Worm (Caenorhabditis elegans) whole organism, L3 larva: ENCODE data around the gene M18.6.
A peak's percentile ranks its signal among the peaks of the same experiment; 100 is the strongest.
"Not testable (repeated sequence)": the region's sequence is repeated elsewhere in the genome, so short reads cannot be mapped to it uniquely, and the experiment has no call there.

Experiments
- R02D3.7 ChIP-seq: fragments of 150-350 bp; optimal IDR thresholded peaks from 2 replicates; lab custom pipeline; 2014; ENCODE audit warnings: missing biosample characterization, missing genetic modification characterization
- ZK546.5 ChIP-seq: sonication (generic microtip); optimal IDR thresholded peaks from 2 replicates; lab custom pipeline; 2017; ENCODE audit warnings: missing biosample characterization, missing genetic modification characterization
- aly-2 ChIP-seq: fragments of 150-350 bp; optimal IDR thresholded peaks from 2 replicates; lab custom pipeline; 2014; ENCODE audit warnings: missing biosample characterization, missing genetic modification characterization
- ama-1 ChIP-seq: fragments of 150-350 bp; optimal IDR thresholded peaks from 2 replicates; lab custom pipeline; 2018
- ceh-16 ChIP-seq: sonication (generic microtip); optimal IDR thresholded peaks from 2 replicates; lab custom pipeline; 2017; ENCODE audit warnings: missing biosample characterization, missing genetic modification characterization
- ceh-82 ChIP-seq: fragments of 150-350 bp; optimal IDR thresholded peaks from 2 replicates; lab custom pipeline; 2014; ENCODE audit warnings: missing biosample characterization, missing genetic modification characterization
- daf-12 ChIP-seq: fragments of 150-350 bp; optimal IDR thresholded peaks from 2 replicates; lab custom pipeline; 2014; ENCODE audit warnings: missing biosample characterization, missing genetic modification reagents, missing genetic modification characterization
- egl-27 ChIP-seq: sonication (generic microtip); optimal IDR thresholded peaks from 4 replicates; lab custom pipeline; 2017; ENCODE audit warnings: missing biosample characterization, missing genetic modification reagents, missing genetic modification characterization
- fkh-10 ChIP-seq: sonication (generic microtip); optimal IDR thresholded peaks from 2 replicates; lab custom pipeline; 2017; ENCODE audit warnings: missing biosample characterization, missing genetic modification reagents, missing genetic modification characterization
- fkh-2 ChIP-seq: fragments of 150-350 bp; optimal IDR thresholded peaks from 2 replicates; lab custom pipeline; 2014; ENCODE audit warnings: missing biosample characterization, missing genetic modification reagents, missing genetic modification characterization
- fos-1 ChIP-seq: fragments of 150-350 bp; optimal IDR thresholded peaks from 2 replicates; lab custom pipeline; 2014; ENCODE audit warnings: missing biosample characterization, missing genetic modification characterization
- hmg-11 ChIP-seq: sonication (generic microtip); optimal IDR thresholded peaks from 2 replicates; lab custom pipeline; 2016; ENCODE audit warnings: missing genetic modification characterization, missing compliant biosample characterization
- jun-1 ChIP-seq: fragments of 150-350 bp; optimal IDR thresholded peaks from 2 replicates; lab custom pipeline; 2014; ENCODE audit warnings: missing biosample characterization, missing genetic modification reagents, missing genetic modification characterization
- lin-15B ChIP-seq: fragments of 150-350 bp; optimal IDR thresholded peaks from 2 replicates; lab custom pipeline; 2014; ENCODE audit warnings: missing biosample characterization, missing genetic modification characterization
- mdl-1 ChIP-seq: fragments of 150-350 bp; optimal IDR thresholded peaks from 2 replicates; lab custom pipeline; 2014; ENCODE audit warnings: missing biosample characterization, missing genetic modification characterization
- mml-1 ChIP-seq: fragments of 150-350 bp; sonication (generic microtip); optimal IDR thresholded peaks from 3 replicates; lab custom pipeline; 2014; ENCODE audit warnings: missing biosample characterization, missing genetic modification characterization
- nfya-1 ChIP-seq: sonication (generic microtip); optimal IDR thresholded peaks from 2 replicates; lab custom pipeline; 2017; ENCODE audit warnings: missing genetic modification characterization, mild to moderate bottlenecking, missing compliant biosample characterization, antibody characterized with exemption, moderate library complexity; ENCODE audit not compliant: insufficient read depth
- nhr-11 ChIP-seq: fragments of 150-350 bp; optimal IDR thresholded peaks from 2 replicates; lab custom pipeline; 2014; ENCODE audit warnings: missing biosample characterization, missing genetic modification characterization
- nhr-237 ChIP-seq: fragments of 150-350 bp; optimal IDR thresholded peaks from 2 replicates; lab custom pipeline; 2014; ENCODE audit warnings: missing biosample characterization, missing genetic modification characterization
- nhr-25 ChIP-seq: sonication (generic microtip); optimal IDR thresholded peaks from 2 replicates; lab custom pipeline; 2017; ENCODE audit warnings: missing biosample characterization, missing genetic modification characterization
- nhr-28 ChIP-seq: fragments of 150-350 bp; optimal IDR thresholded peaks from 2 replicates; lab custom pipeline; 2014; ENCODE audit warnings: missing biosample characterization, missing genetic modification characterization
- nhr-43 ChIP-seq: sonication (generic microtip); optimal IDR thresholded peaks from 2 replicates; lab custom pipeline; 2016; ENCODE audit warnings: mild to moderate bottlenecking, missing genetic modification characterization, missing compliant biosample characterization; ENCODE audit not compliant: poor library complexity, severe bottlenecking
- nhr-67 ChIP-seq: fragments of 150-350 bp; optimal IDR thresholded peaks from 2 replicates; lab custom pipeline; 2014; ENCODE audit warnings: missing biosample characterization, missing genetic modification characterization
- nhr-76 ChIP-seq: fragments of 150-350 bp; sonication (generic microtip); optimal IDR thresholded peaks from 5 replicates; lab custom pipeline; 2014; ENCODE audit warnings: missing biosample characterization, missing genetic modification characterization
- nhr-77 ChIP-seq: fragments of 150-350 bp; optimal IDR thresholded peaks from 2 replicates; lab custom pipeline; 2014; ENCODE audit warnings: missing biosample characterization, missing genetic modification characterization
- pha-4 ChIP-seq: fragments of 150-350 bp; optimal IDR thresholded peaks from 2 replicates; lab custom pipeline; 2014; ENCODE audit warnings: missing biosample characterization, missing genetic modification reagents, missing genetic modification characterization
- snpc-4 ChIP-seq: fragments of 150-350 bp; optimal IDR thresholded peaks from 2 replicates; lab custom pipeline; 2014; ENCODE audit warnings: missing biosample characterization, missing genetic modification characterization
- unc-39 ChIP-seq: sonication (generic microtip); optimal IDR thresholded peaks from 4 replicates; lab custom pipeline; 2017; ENCODE audit warnings: missing biosample characterization, missing genetic modification characterization
- unc-62 ChIP-seq: fragments of 150-350 bp; sonication (generic microtip); optimal IDR thresholded peaks from 4 replicates; lab custom pipeline; 2014; ENCODE audit warnings: missing biosample characterization, missing genetic modification reagents, missing genetic modification characterization
- zag-1 ChIP-seq: fragments of 150-350 bp; optimal IDR thresholded peaks from 2 replicates; lab custom pipeline; 2014; ENCODE audit warnings: missing biosample characterization, missing genetic modification characterization
- ztf-11 ChIP-seq: fragments of 150-350 bp; optimal IDR thresholded peaks from 2 replicates; lab custom pipeline; 2014; ENCODE audit warnings: missing biosample characterization, missing genetic modification characterization

The M18.6 gene

ce11 chrIV:12133776-12134175 lies 12.7 kb downstream of the M18.6 start:
- no peak for TF ChIP-seq fkh-10 (GFP tag; lab: Kevin White, UChicago)
- TF ChIP-seq ceh-16 (tag; lab: Kevin White, UChicago): no peak
- TF ChIP-seq mdl-1 (tag; lab: Kevin White, UChicago): no peak
- no peak for TF ChIP-seq ceh-82 (tag; lab: Kevin White, UChicago)
- no peak for TF ChIP-seq ama-1 (lab: Kevin White, UChicago)
- TF ChIP-seq egl-27: no peak
- no peak for TF ChIP-seq nhr-25 (tag; lab: Kevin White, UChicago)
- no peak for TF ChIP-seq zag-1 (tag; lab: Kevin White, UChicago)
- TF ChIP-seq unc-39 (tag; lab: Kevin White, UChicago): no peak
- TF ChIP-seq nhr-237 (tag; lab: Kevin White, UChicago): no peak
- no peak for TF ChIP-seq nhr-77 (tag; lab: Kevin White, UChicago)
- TF ChIP-seq nhr-11: no peak
- TF ChIP-seq hmg-11 (tag; lab: Kevin White, UChicago): no peak
- TF ChIP-seq jun-1: no peak
- no peak for TF ChIP-seq pha-4 (tag; lab: Kevin White, UChicago)

- TF ChIP-seq nhr-67 (tag; lab: Kevin White, UChicago) (no peak), ztf-11 (no peak), nhr-43 (tag; lab: Kevin White, UChicago) (no peak), nhr-237 (tag; lab: Kevin White, UChicago) (no peak), R02D3.7 (tag; lab: Kevin White, UChicago) (no peak), daf-12 (tag; lab: Kevin White, UChicago) (no peak), fkh-2 (tag; lab: Kevin White, UChicago) (no peak)
Measured at ce11 chrIV:12134991-12135390, 13.9 kb downstream of the M18.6 start.

DNA sequence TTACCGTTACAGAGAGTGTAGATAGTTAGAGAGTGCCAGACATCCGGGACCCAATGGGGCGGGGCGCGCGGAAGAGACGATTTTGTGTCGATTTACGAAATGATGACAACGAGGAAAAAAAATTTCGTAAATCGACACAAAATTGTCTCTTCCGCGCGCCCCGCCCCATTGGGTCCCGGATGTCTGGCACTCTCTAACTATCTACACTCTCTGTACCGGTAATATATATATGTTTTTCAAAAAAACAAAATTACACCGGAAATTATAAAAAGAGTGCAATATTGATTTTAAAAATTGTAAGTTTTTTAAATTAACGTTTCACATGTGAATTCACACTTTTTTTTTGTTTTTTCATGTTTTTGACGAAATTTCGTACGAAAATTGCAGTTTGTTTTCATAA lies 17.0 kb downstream of the M18.6 start, which contains the start of gene B0001.4:
TSS of gene B0001.4 (minus strand) at position 101 of the 400 bp plus-strand sequence.
- TF ChIP-seq fos-1; nhr-43 (tag; lab: Kevin White, UChicago); hmg-11 (tag; lab: Kevin White, UChicago): not testable (repeated sequence)

DNA sequence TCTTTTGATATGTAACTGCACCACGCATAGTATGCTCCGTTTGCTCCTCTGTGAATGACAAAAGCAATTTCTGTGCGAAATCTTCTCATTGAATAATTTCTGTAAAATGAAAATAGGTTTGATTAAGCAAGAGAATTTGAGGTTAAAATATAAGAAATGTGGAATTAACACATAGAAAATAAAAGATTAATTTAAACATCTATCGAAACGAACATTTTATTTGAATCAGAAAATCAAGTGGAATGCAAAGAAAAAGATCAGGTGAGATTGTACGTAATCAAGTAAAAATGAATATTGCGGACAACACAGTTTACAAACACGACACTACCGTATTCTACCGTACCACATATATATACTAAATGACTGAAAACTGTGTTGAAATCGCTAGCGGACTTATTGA lies 19.8 kb downstream of the M18.6 start, which contains the start of gene B0001.8:
TSS of gene B0001.8 (minus strand) at position 101 of the 400 bp plus-strand sequence.
- TF ChIP-seq fkh-10 (GFP tag; lab: Kevin White, UChicago): no peak
- TF ChIP-seq ceh-82 (tag; lab: Kevin White, UChicago): no peak
- TF ChIP-seq R02D3.7 (tag; lab: Kevin White, UChicago): no peak
- TF ChIP-seq nhr-25 (tag; lab: Kevin White, UChicago): no peak
- no peak for TF ChIP-seq nhr-28
- no peak for TF ChIP-seq mml-1 (tag; lab: Kevin White, UChicago)
- no peak for TF ChIP-seq nhr-76
- TF ChIP-seq ZK546.5 (tag; lab: Kevin White, UChicago): no peak
- TF ChIP-seq nfya-1 (tag; lab: Kevin White, UChicago): no peak
- TF ChIP-seq pha-4 (tag; lab: Kevin White, UChicago): no peak
- TF ChIP-seq ceh-16 (tag; lab: Kevin White, UChicago): no peak
- no peak for TF ChIP-seq hmg-11 (tag; lab: Kevin White, UChicago)
- no peak for TF ChIP-seq unc-62 (GFP tag; lab: Kevin White, UChicago)
- TF ChIP-seq nhr-77 (tag; lab: Kevin White, UChicago): no peak
- no peak for TF ChIP-seq lin-15B (tag; lab: Kevin White, UChicago)
- no peak for TF ChIP-seq snpc-4 (tag; lab: Kevin White, UChicago)
- TF ChIP-seq nhr-237 (tag; lab: Kevin White, UChicago): no peak
- TF ChIP-seq, all 47 proteins: peak for 0

DNA sequence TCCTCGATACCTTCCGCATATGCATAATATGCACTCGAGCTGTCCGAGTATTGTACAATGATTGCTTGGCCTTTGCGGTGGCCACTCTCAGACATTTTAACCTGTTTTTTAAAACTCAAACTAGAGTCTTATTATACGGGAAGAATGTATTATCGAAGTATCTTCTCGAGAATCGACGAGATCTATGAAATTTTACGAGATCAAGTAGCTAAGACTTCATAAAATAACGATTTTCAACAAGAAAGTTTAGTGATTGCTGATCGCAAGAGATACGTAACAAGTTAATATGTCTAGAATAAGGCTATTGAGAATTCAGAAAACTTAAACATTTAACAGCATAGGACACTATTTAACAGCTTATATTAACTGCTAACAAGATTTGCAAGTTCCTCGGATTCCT lies 22.1 kb downstream of the M18.6 start, which contains the start of gene B0001.5:
TSS of gene B0001.5 (minus strand) at position 101 of the 400 bp plus-strand sequence.
- TF ChIP-seq zag-1 (tag; lab: Kevin White, UChicago): no peak
- TF ChIP-seq lin-15B (tag; lab: Kevin White, UChicago): no peak
- no peak for TF ChIP-seq nhr-76
- TF ChIP-seq nhr-237 (tag; lab: Kevin White, UChicago): no peak
- TF ChIP-seq unc-39 (tag; lab: Kevin White, UChicago): no peak
- TF ChIP-seq nhr-28: no peak
- TF ChIP-seq hmg-11 (tag; lab: Kevin White, UChicago): no peak

DNA sequence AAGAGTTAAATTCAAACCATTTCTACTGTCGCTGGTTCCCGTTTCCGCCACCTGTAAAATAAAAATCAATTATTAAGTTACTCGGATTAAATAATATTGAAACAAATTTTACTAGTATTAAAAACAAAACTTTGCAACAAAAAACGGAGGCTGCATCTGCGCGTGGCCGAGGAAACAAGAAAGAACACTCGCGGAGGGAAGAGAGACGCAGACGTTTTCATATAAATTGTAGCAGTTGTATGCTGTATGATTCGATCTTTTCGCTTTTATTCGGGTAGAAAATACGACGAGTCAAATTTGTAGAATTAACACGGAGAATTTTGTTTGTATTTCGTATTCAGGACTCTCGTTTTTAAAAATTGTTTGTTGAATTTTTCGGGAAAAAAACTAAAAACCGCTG lies 24.6 kb downstream of the M18.6 start, which contains the start of gene B0001.3:
TSS of gene B0001.3 (minus strand) at position 55 of the 400 bp plus-strand sequence.
- TF ChIP-seq hmg-11 (tag; lab: Kevin White, UChicago): peak; percentile 14
- TF ChIP-seq aly-2 (tag; lab: Kevin White, UChicago): no peak
- TF ChIP-seq, all 47 proteins: peak for 1
